Worm (Caenorhabditis elegans) whole organism, L1 larva: ENCODE measurements around the gene cpr-9.

Experiments
- C34B4.2 ChIP-seq: sonication (generic microtip); optimal IDR thresholded peaks from 2 replicates; lab custom pipeline; 2017; ENCODE audit warnings: mild to moderate bottlenecking, missing genetic modification characterization, missing compliant biosample characterization
- F16B12.6 ChIP-seq: fragments of 150-350 bp; optimal IDR thresholded peaks from 2 replicates; lab custom pipeline; 2014; ENCODE audit warnings: missing biosample characterization, missing genetic modification characterization
- Y116A8C.19 ChIP-seq: sonication (generic microtip); optimal IDR thresholded peaks from 2 replicates; lab custom pipeline; 2016; ENCODE audit warnings: missing compliant biosample characterization, missing genetic modification characterization, borderline replicate concordance
- ama-1 ChIP-seq: fragments of 150-350 bp; optimal IDR thresholded peaks from 2 replicates; lab custom pipeline; 2014
- ceh-63 ChIP-seq: fragments of 200-800 bp; sonication (Bioruptor generic); optimal IDR thresholded peaks from 2 replicates; lab custom pipeline; 2018; ENCODE audit warnings: mild to moderate bottlenecking, missing genetic modification characterization, missing compliant biosample characterization
- ceh-8 ChIP-seq: fragments of 200-800 bp; sonication (Bioruptor generic); optimal IDR thresholded peaks from 2 replicates; lab custom pipeline; 2018; ENCODE audit warnings: mild to moderate bottlenecking, missing genetic modification characterization, moderate library complexity, missing compliant biosample characterization
- ces-1 ChIP-seq: fragments of 150-350 bp; optimal IDR thresholded peaks from 2 replicates; lab custom pipeline; 2014; ENCODE audit warnings: missing biosample characterization, missing genetic modification reagents, missing genetic modification characterization
- dpl-1 ChIP-seq, 3 experiments: fragments of 150-350 bp in 2 of 3; sonication (generic microtip) in 1 of 3; optimal IDR thresholded peaks; 2 replicates each; lab custom pipeline; 2014 to 2017; ENCODE audit warnings: missing biosample characterization in 3 of 3, missing genetic modification characterization in 3 of 3, missing genetic modification reagents in 3 of 3
- efl-1 ChIP-seq, 4 experiments: fragments of 150-350 bp; optimal IDR thresholded peaks in 3 of 4; peaks in 1 of 4; 1 replicate in 1 of 4; 2 replicates in 3 of 4; lab custom pipeline; 2014; ENCODE audit warnings: missing biosample characterization in 2 of 4, missing genetic modification characterization in 2 of 4, missing genetic modification reagents in 2 of 4
- egl-27 ChIP-seq, 2 experiments: fragments of 150-350 bp in 1 of 2; sonication (generic microtip); optimal IDR thresholded peaks; 3 replicates each; lab custom pipeline; 2017 to 2018; ENCODE audit warnings: missing biosample characterization in 2 of 2, missing genetic modification characterization in 2 of 2, missing genetic modification reagents in 2 of 2
- elt-2 ChIP-seq: sonication (generic microtip); optimal IDR thresholded peaks from 2 replicates; lab custom pipeline; 2016; ENCODE audit warnings: missing genetic modification characterization, mild to moderate bottlenecking, inconsistent platforms, missing compliant biosample characterization, missing genetic modification reagents
- fkh-10 ChIP-seq: sonication (generic microtip); optimal IDR thresholded peaks from 2 replicates; lab custom pipeline; 2017; ENCODE audit warnings: missing biosample characterization, missing genetic modification reagents, missing genetic modification characterization
- hlh-4 ChIP-seq: sonication (generic microtip); optimal IDR thresholded peaks from 2 replicates; lab custom pipeline; 2016; ENCODE audit warnings: mild to moderate bottlenecking, missing genetic modification characterization, missing compliant biosample characterization
- jun-1 ChIP-seq: fragments of 150-350 bp; optimal IDR thresholded peaks from 2 replicates; lab custom pipeline; 2014; ENCODE audit warnings: missing biosample characterization, missing genetic modification reagents, missing genetic modification characterization
- lin-14 ChIP-seq: fragments of 200-800 bp; sonication (Bioruptor generic); optimal IDR thresholded peaks from 2 replicates; lab custom pipeline; 2018; ENCODE audit warnings: mild to moderate bottlenecking, missing genetic modification characterization, moderate library complexity, missing compliant biosample characterization
- lin-35 ChIP-seq, 2 experiments: fragments of 150-350 bp; optimal IDR thresholded peaks; 2 replicates each; lab custom pipeline; 2014; ENCODE audit warnings: missing biosample characterization in 2 of 2, missing genetic modification characterization in 2 of 2, missing genetic modification reagents in 2 of 2
- lsy-2 ChIP-seq, 2 experiments: fragments of 150-350 bp; optimal IDR thresholded peaks; 2 replicates each; lab custom pipeline; 2014; ENCODE audit warnings: missing biosample characterization in 2 of 2, missing genetic modification characterization in 2 of 2
- mab-9 ChIP-seq: fragments of 200-800 bp; sonication (Bioruptor generic); IDR thresholded peaks from 2 replicates; pipeline ENCODE4 v1.3.6; 2022; ENCODE audit warnings: missing genetic modification reagents, missing genetic modification characterization, missing compliant biosample characterization
- mdl-1 ChIP-seq, 2 experiments: fragments of 150-350 bp; optimal IDR thresholded peaks; 2 replicates each; lab custom pipeline; 2014 to 2017; ENCODE audit warnings: missing biosample characterization in 2 of 2, missing genetic modification characterization in 2 of 2, inconsistent platforms in 1 of 2
- nhr-12 ChIP-seq: sonication (generic microtip); optimal IDR thresholded peaks from 2 replicates; lab custom pipeline; 2017; ENCODE audit warnings: missing biosample characterization, missing genetic modification characterization
- nhr-19 ChIP-seq: fragments of 200-800 bp; sonication (Bioruptor generic); conservative IDR thresholded peaks from 2 replicates; pipeline ENCODE4 v1.3.6; 2022; ENCODE audit warnings: missing genetic modification characterization, missing compliant biosample characterization
- nhr-20 ChIP-seq: sonication (generic microtip); optimal IDR thresholded peaks from 2 replicates; lab custom pipeline; 2016; ENCODE audit warnings: mild to moderate bottlenecking, missing genetic modification characterization, missing compliant biosample characterization
- nhr-237 ChIP-seq: fragments of 150-350 bp; optimal IDR thresholded peaks from 2 replicates; lab custom pipeline; 2014; ENCODE audit warnings: missing biosample characterization, missing genetic modification characterization
- nhr-84 ChIP-seq: sonication (generic microtip); optimal IDR thresholded peaks from 2 replicates; lab custom pipeline; 2017; ENCODE audit warnings: missing biosample characterization, missing genetic modification characterization
- pag-3 ChIP-seq: sonication (generic microtip); optimal IDR thresholded peaks from 2 replicates; lab custom pipeline; 2017; ENCODE audit warnings: missing genetic modification characterization, mild to moderate bottlenecking, missing compliant biosample characterization, antibody characterized with exemption, borderline replicate concordance; ENCODE audit not compliant: insufficient read depth
- snpc-4 ChIP-seq: fragments of 150-350 bp; optimal IDR thresholded peaks from 2 replicates; lab custom pipeline; 2014; ENCODE audit warnings: missing biosample characterization, missing genetic modification characterization
- snu-23 ChIP-seq: sonication (generic microtip); optimal IDR thresholded peaks from 2 replicates; lab custom pipeline; 2016; ENCODE audit warnings: missing genetic modification characterization, missing compliant biosample characterization
- sptf-1 ChIP-seq: fragments of 150-350 bp; optimal IDR thresholded peaks from 2 replicates; lab custom pipeline; 2014; ENCODE audit warnings: missing biosample characterization, missing genetic modification characterization
- tlp-1 ChIP-seq: fragments of 150-350 bp; optimal IDR thresholded peaks from 2 replicates; lab custom pipeline; 2014; ENCODE audit warnings: missing biosample characterization, missing genetic modification characterization
- unc-98 ChIP-seq: fragments of 200-800 bp; sonication (Bioruptor generic); IDR thresholded peaks from 2 replicates; pipeline ENCODE4 v1.3.6; 2022; ENCODE audit warnings: missing genetic modification characterization, missing compliant biosample characterization

cpr-9 gene

ce11 chrV:12002866-12003485 is at the start of gene cpr-9:
TSS of gene cpr-9 (plus strand) at chrV:12003053.
- TF ChIP-seq tlp-1 (tag; lab: Kevin White, UChicago) (no peak), elt-2 (tag; lab: Kevin White, UChicago) (peak; percentile 85), nhr-237 (tag; lab: Kevin White, UChicago) (no peak), efl-1 (optimal IDR thresholded peaks at IDR 0.05; lab: Kevin White, UChicago) (no peak), efl-1 (GFP tag; optimal IDR thresholded peaks at IDR 0.05 in 1 of 2; lab: Kevin White, UChicago) (peak in 1 of 2 experiments; percentile 78), lin-35 (GFP tag; optimal IDR thresholded peaks at IDR 0.05; lab: Kevin White, UChicago) (peak in 1 of 2 experiments; percentile 33), nhr-20 (tag; lab: Kevin White, UChicago) (peak; percentile 22), jun-1 (tag; lab: Kevin White, UChicago) (peak; percentile 36), mdl-1 (tag; optimal IDR thresholded peaks at IDR 0.05; lab: Kevin White, UChicago) (peak in 1 of 2 experiments; percentile 9)

- TF ChIP-seq ces-1 (GFP tag; lab: Kevin White, UChicago) (peak; percentile 77), nhr-84 (tag; lab: Kevin White, UChicago) (no peak), pag-3 (tag; lab: Kevin White, UChicago) (no peak), lin-14 (peak; percentile 79), fkh-10 (GFP tag; lab: Kevin White, UChicago) (peak; percentile 58)
Observed at ce11 chrV:11953621-11954020, 49.2 kb upstream of the cpr-9 start.

DNA sequence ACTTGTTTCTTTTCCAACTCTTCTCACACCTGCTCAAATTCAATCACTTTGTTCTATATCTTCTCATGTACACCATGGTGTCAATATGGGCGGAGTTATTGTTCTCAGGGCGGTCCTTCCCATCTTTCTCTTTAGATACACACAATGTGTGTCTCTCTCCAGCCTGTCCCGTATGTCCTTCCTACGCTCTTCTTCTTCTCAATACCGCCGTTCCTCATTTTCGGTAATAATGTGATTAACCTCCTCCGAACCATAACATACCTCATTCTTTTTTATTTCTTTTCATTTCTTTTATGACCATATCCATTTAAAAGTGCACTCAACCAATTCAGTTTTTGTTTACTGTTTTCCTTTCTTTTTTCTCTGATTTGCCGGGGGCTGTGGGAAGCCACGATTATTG is 47.2 kb upstream of the cpr-9 start:
- TF ChIP-seq nhr-12 (tag; lab: Kevin White, UChicago), result no peak
- TF ChIP-seq snu-23 (GFP tag; lab: Kevin White, UChicago), result no peak
- TF ChIP-seq Y116A8C.19 (tag; lab: Kevin White, UChicago), result no peak
- no peak for TF ChIP-seq lsy-2 (tag; optimal IDR thresholded peaks at IDR 0.05; lab: Kevin White, UChicago)
- TF ChIP-seq ceh-8 (GFP tag; lab: Kevin White, UChicago), result no peak
- TF ChIP-seq ceh-63 (GFP tag; lab: Kevin White, UChicago), result no peak
- TF ChIP-seq nhr-19 (GFP tag; lab: Robert Waterston, UW), result no peak
- no peak for TF ChIP-seq egl-27 (tag; optimal IDR thresholded peaks at IDR 0.05; lab: Kevin White, UChicago)
- TF ChIP-seq ama-1 (lab: Kevin White, UChicago), result no peak
- TF ChIP-seq hlh-4 (tag; lab: Kevin White, UChicago), result no peak
- TF ChIP-seq sptf-1 (tag; lab: Kevin White, UChicago), result no peak
- TF ChIP-seq unc-98, result no peak
- TF ChIP-seq snpc-4, result no peak
- TF ChIP-seq C34B4.2 (tag; lab: Kevin White, UChicago), result no peak
- no peak for TF ChIP-seq dpl-1 (GFP tag; optimal IDR thresholded peaks at IDR 0.05; lab: Kevin White, UChicago)
- no peak for TF ChIP-seq mab-9 (GFP tag; lab: Robert Waterston, UW)

DNA sequence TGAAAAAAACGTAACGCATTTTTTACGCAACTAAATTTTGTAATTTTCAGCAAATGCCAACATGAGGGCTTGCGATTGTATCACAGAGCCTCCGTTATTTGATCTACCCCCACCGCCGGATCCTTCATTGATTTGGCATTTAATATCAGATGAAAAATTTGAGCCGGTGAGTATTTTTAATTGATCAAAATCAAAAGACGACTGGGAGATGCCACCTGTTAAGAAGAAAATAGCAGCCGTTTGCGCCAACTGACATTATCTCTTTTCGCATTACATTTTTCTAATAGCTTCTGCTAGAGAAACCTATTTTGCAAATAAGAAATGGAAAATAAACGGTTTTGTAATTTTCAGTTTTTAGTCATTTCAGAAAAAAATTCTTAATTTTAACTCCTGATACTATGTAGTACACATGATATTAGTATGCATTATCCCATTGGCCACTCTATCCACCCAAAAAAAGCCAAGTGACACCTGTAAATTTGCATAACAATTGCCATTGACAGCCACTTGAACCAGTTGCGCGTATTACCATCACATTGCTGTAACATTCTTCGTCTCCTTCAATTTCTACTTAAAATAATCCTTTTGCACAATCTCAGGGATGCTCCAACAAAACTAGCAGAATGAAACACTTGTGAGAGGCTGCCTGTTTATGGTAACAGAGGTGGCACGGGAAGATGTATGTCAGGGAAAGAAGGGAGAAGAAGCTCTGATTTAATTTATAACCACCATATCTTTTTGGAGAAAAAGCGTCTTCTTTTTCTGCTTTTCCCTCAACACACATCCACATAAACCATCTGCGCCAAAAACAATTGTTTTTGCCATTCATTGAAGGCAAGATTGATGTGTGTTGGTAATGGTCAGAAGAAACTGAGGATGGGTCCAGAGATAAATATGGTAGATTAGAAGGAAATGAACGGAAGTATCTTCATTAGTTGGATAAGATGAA is 44.2 kb upstream of the cpr-9 start, which contains the start of gene F58H1.5:
Gene F58H1.5 (plus strand): TSS at position 51 of the 949 bp plus-strand sequence.
- TF ChIP-seq lin-14, result peak; percentile 33
- no peak for TF ChIP-seq efl-1 (optimal IDR thresholded peaks at IDR 0.05; lab: Kevin White, UChicago)
- TF ChIP-seq efl-1 (GFP tag; optimal IDR thresholded peaks at IDR 0.05 in 1 of 2; lab: Kevin White, UChicago), result peak in 1 of 2 experiments; percentile 82
- no peak for TF ChIP-seq F16B12.6
